Fruit fly (Drosophila melanogaster) whole organism, embryonic: ENCODE results near the gene corto.

Source experiments
- Ada2b ChIP-seq: fragments of 200-800 bp; sonication (Bioruptor generic); IDR thresholded peaks from 2 replicates; pipeline ENCODE4 v1.3.6; 2022; ENCODE audit warnings: missing biosample characterization, missing genetic modification characterization
- Adf1 ChIP-seq: fragments of 200-800 bp; sonication (Bioruptor generic); IDR thresholded peaks from 2 replicates; pipeline ENCODE4 v1.3.6; 2022; ENCODE audit warnings: missing biosample characterization, missing genetic modification characterization
- Antp ChIP-seq: fragments of 200-800 bp; sonication (Bioruptor generic); optimal IDR thresholded peaks from 3 replicates; lab custom pipeline; 2016; ENCODE audit warnings: missing biosample characterization, missing genetic modification characterization
- Atf3 ChIP-seq: fragments of 200-800 bp; sonication (Bioruptor generic); optimal IDR thresholded peaks from 3 replicates; lab custom pipeline; 2016; ENCODE audit warnings: missing biosample characterization, missing genetic modification characterization
- BtbVII ChIP-seq: fragments of 200-800 bp; sonication (Bioruptor generic); optimal IDR thresholded peaks from 3 replicates; lab custom pipeline; 2017; ENCODE audit warnings: missing biosample characterization, mild to moderate bottlenecking, missing genetic modification characterization
- CG1233 ChIP-seq: fragments of 200-800 bp; sonication (Bioruptor generic); optimal IDR thresholded peaks from 4 replicates; lab custom pipeline; 2018; ENCODE audit warnings: missing biosample characterization, mild to moderate bottlenecking, missing genetic modification characterization
- CG13775 ChIP-seq: fragments of 200-800 bp; sonication (Bioruptor generic); optimal IDR thresholded peaks from 3 replicates; lab custom pipeline; 2017; ENCODE audit warnings: missing biosample characterization, mild to moderate bottlenecking, missing genetic modification characterization
- CG15601 ChIP-seq: fragments of 200-800 bp; sonication (Bioruptor generic); optimal IDR thresholded peaks from 3 replicates; lab custom pipeline; 2019; ENCODE audit warnings: missing biosample characterization, mild to moderate bottlenecking, missing genetic modification characterization, moderate library complexity
- CG17361 ChIP-seq: fragments of 200-800 bp; sonication (Bioruptor generic); IDR thresholded peaks from 3 replicates; pipeline ENCODE4 v1.3.6; 2022; ENCODE audit warnings: missing biosample characterization, missing genetic modification characterization
- CG18476 ChIP-seq: fragments of 200-800 bp; sonication (Bioruptor generic); optimal IDR thresholded peaks from 2 replicates; lab custom pipeline; 2016; ENCODE audit warnings: missing biosample characterization, mild to moderate bottlenecking, missing genetic modification characterization
- CG2199 ChIP-seq: fragments of 200-800 bp; sonication (Bioruptor generic); IDR thresholded peaks from 3 replicates; pipeline ENCODE4 v1.3.6; 2022; ENCODE audit warnings: missing biosample characterization, missing genetic modification characterization
- CG2202 ChIP-seq: fragments of 200-800 bp; sonication (Bioruptor generic); optimal IDR thresholded peaks from 2 replicates; lab custom pipeline; 2018; ENCODE audit warnings: missing biosample characterization, mild to moderate bottlenecking, missing genetic modification characterization
- CG31224 ChIP-seq: fragments of 200-800 bp; sonication (Bioruptor generic); IDR thresholded peaks from 2 replicates; pipeline ENCODE4 v1.3.6; 2022; ENCODE audit warnings: missing biosample characterization, missing genetic modification characterization
- CG34376 ChIP-seq: fragments of 200-800 bp; sonication (Bioruptor generic); optimal IDR thresholded peaks from 2 replicates; lab custom pipeline; 2018; ENCODE audit warnings: missing biosample characterization, mild to moderate bottlenecking, missing genetic modification characterization
- CG3726 ChIP-seq: fragments of 200-800 bp; sonication (Bioruptor generic); IDR thresholded peaks from 3 replicates; pipeline ENCODE4, ENCODE4 v1.3.6; 2022; ENCODE audit warnings: missing biosample characterization, missing genetic modification characterization
- CG5245 ChIP-seq: fragments of 200-800 bp; sonication (Bioruptor generic); optimal IDR thresholded peaks from 3 replicates; lab custom pipeline; 2016; ENCODE audit warnings: missing biosample characterization, missing genetic modification characterization
- CG5953 ChIP-seq: fragments of 200-800 bp; sonication (Bioruptor generic); IDR thresholded peaks from 2 replicates; pipeline ENCODE4 v1.3.6; 2022; ENCODE audit warnings: missing biosample characterization, missing genetic modification characterization
- CG6689 ChIP-seq: fragments of 200-800 bp; sonication (Bioruptor generic); IDR thresholded peaks from 2 replicates; pipeline ENCODE4 v1.3.6; 2022; ENCODE audit warnings: missing biosample characterization, missing genetic modification characterization
- CG7357 ChIP-seq: fragments of 200-800 bp; sonication (Bioruptor generic); IDR thresholded peaks from 3 replicates; pipeline ENCODE4 v1.3.6; 2022; ENCODE audit warnings: missing biosample characterization, missing genetic modification characterization
- CG8478 ChIP-seq: fragments of >200 bp; optimal IDR thresholded peaks from 2 replicates; lab custom pipeline; 2018
- CG8924 ChIP-seq: fragments of 200-800 bp; optimal IDR thresholded peaks from 3 replicates; lab custom pipeline; 2019; ENCODE audit warnings: missing biosample characterization, mild to moderate bottlenecking, missing genetic modification characterization, moderate library complexity
- Elba2 ChIP-seq: fragments of 200-800 bp; sonication (Bioruptor generic); optimal IDR thresholded peaks from 3 replicates; lab custom pipeline; 2016; ENCODE audit warnings: missing biosample characterization, missing genetic modification characterization
- Hsf ChIP-seq: fragments of 200-800 bp; sonication (Bioruptor generic); optimal IDR thresholded peaks from 3 replicates; lab custom pipeline; 2016; ENCODE audit warnings: missing biosample characterization, missing genetic modification characterization
- Oli ChIP-seq: fragments of 200-800 bp; sonication (Bioruptor generic); optimal IDR thresholded peaks from 2 replicates; lab custom pipeline; 2018; ENCODE audit warnings: missing biosample characterization, mild to moderate bottlenecking, missing genetic modification characterization, moderate library complexity
- Pdp1 ChIP-seq, 2 experiments: fragments of 200-800 bp; sonication (Bioruptor generic); optimal IDR thresholded peaks; 3 replicates each; lab custom pipeline; 2016; ENCODE audit warnings: missing biosample characterization in 2 of 2, missing genetic modification characterization in 2 of 2, mild to moderate bottlenecking in 1 of 2, moderate library complexity in 1 of 2
- Ptx1 ChIP-seq: fragments of 200-800 bp; sonication (Bioruptor generic); IDR thresholded peaks from 2 replicates; pipeline ENCODE4 v1.3.6; 2022; ENCODE audit warnings: missing biosample characterization, missing genetic modification characterization
- Rfx ChIP-seq: fragments of 200-800 bp; sonication (Bioruptor generic); IDR thresholded peaks from 2 replicates; pipeline ENCODE4 v1.3.6; 2022; ENCODE audit warnings: missing biosample characterization, missing genetic modification characterization
- bowl ChIP-seq: fragments of 200-800 bp; sonication (Bioruptor generic); IDR thresholded peaks from 2 replicates; pipeline ENCODE4 v1.3.6; 2022; ENCODE audit warnings: missing biosample characterization, missing genetic modification characterization
- cato ChIP-seq: fragments of 200-800 bp; sonication (Bioruptor generic); optimal IDR thresholded peaks from 2 replicates; lab custom pipeline; 2016; ENCODE audit warnings: missing biosample characterization, missing genetic modification characterization, borderline replicate concordance
- ci ChIP-seq: fragments of 200-800 bp; sonication (Bioruptor generic); IDR thresholded peaks from 3 replicates; pipeline ENCODE4 v1.3.6; 2022; ENCODE audit warnings: missing biosample characterization, missing genetic modification characterization
- corto ChIP-seq: fragments of 200-800 bp; sonication (Bioruptor generic); optimal IDR thresholded peaks from 2 replicates; lab custom pipeline; 2016; ENCODE audit warnings: missing biosample characterization, mild to moderate bottlenecking, missing genetic modification characterization, moderate library complexity
- crp ChIP-seq, 2 experiments: fragments of 200-800 bp; sonication (Bioruptor generic); optimal IDR thresholded peaks; 2 replicates in 1 of 2; 3 replicates in 1 of 2; lab custom pipeline; 2017; ENCODE audit warnings: missing biosample characterization in 2 of 2, missing genetic modification characterization in 2 of 2, mild to moderate bottlenecking in 1 of 2, moderate library complexity in 1 of 2
- ewg ChIP-seq: fragments of 200-800 bp; sonication (Bioruptor generic); optimal IDR thresholded peaks from 3 replicates; lab custom pipeline; 2017; ENCODE audit warnings: mild to moderate bottlenecking, missing biosample characterization, missing genetic modification reagents, missing genetic modification characterization
- gem ChIP-seq: fragments of 200-800 bp; sonication (Bioruptor generic); optimal IDR thresholded peaks from 2 replicates; lab custom pipeline; 2019; ENCODE audit warnings: missing biosample characterization, mild to moderate bottlenecking, missing genetic modification characterization, moderate library complexity
- grau ChIP-seq: fragments of 200-800 bp; optimal IDR thresholded peaks from 3 replicates; lab custom pipeline; 2019; ENCODE audit warnings: missing biosample characterization, mild to moderate bottlenecking, missing genetic modification characterization, moderate library complexity
- hth ChIP-seq: fragments of >200 bp; optimal IDR thresholded peaks from 2 replicates; lab custom pipeline; 2017; ENCODE audit warnings: inconsistent platforms
- kah ChIP-seq: fragments of 200-800 bp; sonication (Bioruptor generic); optimal IDR thresholded peaks from 2 replicates; lab custom pipeline; 2018; ENCODE audit warnings: missing biosample characterization, mild to moderate bottlenecking, missing genetic modification characterization
- org-1 ChIP-seq: fragments of 200-800 bp; sonication (Bioruptor generic); optimal IDR thresholded peaks from 2 replicates; lab custom pipeline; 2017; ENCODE audit warnings: missing biosample characterization, missing genetic modification characterization
- pzg ChIP-seq: fragments of 200-800 bp; sonication (Bioruptor generic); optimal IDR thresholded peaks from 3 replicates; lab custom pipeline; 2018; ENCODE audit warnings: missing biosample characterization, mild to moderate bottlenecking, missing genetic modification characterization, moderate library complexity
- sd ChIP-seq: fragments of 200-800 bp; sonication (Bioruptor generic); optimal IDR thresholded peaks from 3 replicates; lab custom pipeline; 2018; ENCODE audit warnings: missing biosample characterization, mild to moderate bottlenecking, missing genetic modification characterization, moderate library complexity
- sens ChIP-seq: fragments of 200-800 bp; sonication (Bioruptor generic); peaks from one replicate; lab custom pipeline; 2016; ENCODE audit warnings: missing biosample characterization, missing genetic modification characterization
- sens-2 ChIP-seq: fragments of 200-800 bp; sonication (Bioruptor generic); IDR thresholded peaks from 2 replicates; pipeline ENCODE4 v1.3.6; 2022; ENCODE audit warnings: missing biosample characterization, missing genetic modification characterization
- shn ChIP-seq: fragments of 200-800 bp; sonication (Bioruptor generic); optimal IDR thresholded peaks from 3 replicates; lab custom pipeline; 2016; ENCODE audit warnings: missing biosample characterization, missing genetic modification characterization
- sob ChIP-seq: fragments of 200-800 bp; sonication (Bioruptor generic); IDR thresholded peaks from 2 replicates; pipeline ENCODE4 v1.3.6; 2022; ENCODE audit warnings: missing biosample characterization, missing genetic modification characterization
- trh ChIP-seq: fragments of 200-800 bp; sonication (Bioruptor generic); optimal IDR thresholded peaks from 2 replicates; lab custom pipeline; 2016; ENCODE audit warnings: missing biosample characterization, missing genetic modification characterization
- unc-4 ChIP-seq: fragments of 200-800 bp; sonication (Bioruptor generic); IDR thresholded peaks from 2 replicates; pipeline ENCODE4 v1.3.6; 2022; ENCODE audit warnings: missing biosample characterization, missing genetic modification characterization; ENCODE audit not compliant: partially characterized antibody
- vfl ChIP-seq: fragments of 200-800 bp; sonication (Bioruptor generic); optimal IDR thresholded peaks from 2 replicates; lab custom pipeline; 2016; ENCODE audit warnings: missing biosample characterization, missing genetic modification characterization
- vnd ChIP-seq: fragments of 200-800 bp; sonication (Bioruptor generic); IDR thresholded peaks from 3 replicates; pipeline ENCODE4 v1.3.6; 2022; ENCODE audit warnings: missing biosample characterization, missing genetic modification characterization; ENCODE audit not compliant: partially characterized antibody
- wek ChIP-seq: fragments of 200-800 bp; sonication (Bioruptor generic); optimal IDR thresholded peaks from 3 replicates; lab custom pipeline; 2018; ENCODE audit warnings: missing biosample characterization, mild to moderate bottlenecking, missing genetic modification characterization, moderate library complexity
- zen ChIP-seq: fragments of 200-800 bp; sonication (Bioruptor generic); optimal IDR thresholded peaks from 3 replicates; lab custom pipeline; 2018; ENCODE audit warnings: missing biosample characterization, mild to moderate bottlenecking, missing genetic modification characterization, moderate library complexity

The corto gene

DNA sequence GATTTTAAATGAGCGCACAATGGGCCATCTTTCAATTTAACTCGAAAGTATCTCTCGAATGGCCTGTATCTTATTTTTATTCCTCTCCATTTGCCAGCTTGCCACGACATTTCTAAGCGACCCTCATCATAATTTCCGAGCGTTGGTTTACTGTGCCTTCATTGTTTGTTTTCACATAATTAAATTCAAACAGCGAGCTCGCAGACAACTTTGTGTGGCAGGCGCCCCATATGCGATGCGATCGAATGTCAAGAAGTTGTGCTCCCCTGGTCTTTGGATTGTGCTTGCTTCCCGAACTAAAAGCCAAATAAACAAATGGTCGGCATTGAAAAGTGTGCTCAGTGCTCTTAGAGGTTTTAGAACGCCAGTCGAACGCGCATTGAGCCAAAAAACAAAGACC is 55.0 kb downstream of the corto start (continued):
- TF ChIP-seq CG2199 (GFP tag; lab: Robert Waterston, UW), result peak; percentile 46; the same call in 1 of the 3 replicates
- TF ChIP-seq Adf1 (GFP tag; lab: Robert Waterston, UW), result no peak
- no peak for TF ChIP-seq unc-4 (GFP tag; lab: Robert Waterston, UW)

DNA sequence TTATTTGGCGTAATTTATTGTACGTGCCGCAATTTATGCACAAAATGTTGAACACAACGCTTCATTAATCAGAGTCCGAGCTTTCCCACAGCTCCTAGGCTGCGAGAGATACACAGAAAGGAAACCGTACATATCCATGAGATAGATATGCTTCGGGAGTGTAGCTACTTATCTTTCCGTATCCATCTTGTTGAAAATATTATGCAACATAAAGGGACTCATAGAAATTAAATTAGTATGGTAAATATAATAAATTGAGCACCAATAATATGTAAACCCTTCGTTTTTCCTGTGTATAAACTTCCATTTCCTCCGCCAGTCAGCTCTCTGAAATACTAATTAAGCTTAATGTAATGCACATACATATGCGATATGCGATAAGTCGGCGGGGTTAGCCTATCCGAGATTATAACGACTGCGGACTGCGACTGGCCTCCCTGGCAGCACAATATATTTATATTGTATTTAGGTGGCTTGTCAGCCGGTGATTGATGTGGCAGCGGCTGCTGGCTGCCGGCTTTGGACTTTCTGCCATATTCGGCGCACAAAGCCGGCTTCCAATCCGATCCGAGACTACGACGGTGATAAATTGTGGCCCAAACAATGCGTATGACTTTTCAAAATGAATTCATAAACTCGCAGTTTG is 56.0 kb downstream of the corto start:
- TF ChIP-seq CG15601 (no peak), hth (lab: Kevin White, UChicago) (no peak), sob (GFP tag; lab: Robert Waterston, UW) (no peak), Pdp1 (GFP tag; optimal IDR thresholded peaks at IDR 0.05; lab: Kevin White, UChicago) (peak in 1 of 2 experiments; percentile 32), sens-2 (GFP tag; lab: Robert Waterston, UW) (no peak), Elba2 (no peak), shn (no peak), kah (GFP tag; lab: Kevin White, UChicago) (no peak), pzg (GFP tag; lab: Kevin White, UChicago) (no peak), CG2202 (no peak), corto (GFP tag; lab: Kevin White, UChicago) (no peak), org-1 (GFP tag; lab: Kevin White, UChicago) (no peak), CG13775 (GFP tag; lab: Kevin White, UChicago) (no peak), gem (tag; lab: Kevin White, UChicago) (peak; percentile 13), CG6689 (GFP tag; lab: Robert Waterston, UW) (no peak), CG31224 (GFP tag; lab: Robert Waterston, UW) (no peak), trh (no peak), sd (tag; lab: Kevin White, UChicago) (no peak), CG18476 (no peak), Rfx (no peak), Oli (peak; percentile 22), Hsf (GFP tag; lab: Kevin White, UChicago) (no peak), crp (GFP tag; optimal IDR thresholded peaks at IDR 0.05; lab: Kevin White, UChicago) (no peak), Ptx1 (no peak), vfl (no peak), Atf3 (GFP tag; lab: Kevin White, UChicago) (no peak), CG5953 (GFP tag; lab: Robert Waterston, UW) (no peak), BtbVII (GFP tag; lab: Kevin White, UChicago) (no peak), vnd (no peak), Ada2b (GFP tag; lab: Robert Waterston, UW) (no peak), CG17361 (GFP tag; lab: Robert Waterston, UW) (no peak), grau (tag; lab: Kevin White, UChicago) (peak; percentile 13), bowl (no peak), CG5245 (GFP tag; lab: Kevin White, UChicago) (no peak), Antp (GFP tag; lab: Kevin White, UChicago) (no peak), cato (GFP tag; lab: Kevin White, UChicago) (no peak), CG8478 (lab: Kevin White, UChicago) (no peak), CG1233 (no peak), ewg (peak; percentile 5), unc-4 (GFP tag; lab: Robert Waterston, UW) (no peak), sens (GFP tag; lab: Kevin White, UChicago) (peak; percentile 9), CG3726 (GFP tag; lab: Robert Waterston, UW) (no peak), wek (GFP tag; lab: Kevin White, UChicago) (no peak), zen (no peak), CG8924 (tag; lab: Kevin White, UChicago) (no peak), ci (GFP tag; lab: Robert Waterston, UW) (no peak), CG34376 (GFP tag; lab: Kevin White, UChicago) (no peak), CG7357 (GFP tag; lab: Robert Waterston, UW) (no peak)
